Worm (Caenorhabditis elegans) whole organism, L3 larva: ENCODE measurements around the gene arx-2.

Experiments
- R02D3.7 ChIP-seq: fragments of 150-350 bp; optimal IDR thresholded peaks from 2 replicates; lab custom pipeline; 2014; ENCODE audit warnings: missing biosample characterization, missing genetic modification characterization
- ama-1 ChIP-seq: fragments of 150-350 bp; optimal IDR thresholded peaks from 2 replicates; lab custom pipeline; 2018
- ceh-16 ChIP-seq: sonication (generic microtip); optimal IDR thresholded peaks from 2 replicates; lab custom pipeline; 2017; ENCODE audit warnings: missing biosample characterization, missing genetic modification characterization
- ceh-28 ChIP-seq: fragments of 150-350 bp; optimal IDR thresholded peaks from 2 replicates; lab custom pipeline; 2014; ENCODE audit warnings: missing biosample characterization, missing genetic modification reagents, missing genetic modification characterization
- ceh-82 ChIP-seq: fragments of 150-350 bp; optimal IDR thresholded peaks from 2 replicates; lab custom pipeline; 2014; ENCODE audit warnings: missing biosample characterization, missing genetic modification characterization
- ceh-9 ChIP-seq: sonication (generic microtip); optimal IDR thresholded peaks from 2 replicates; lab custom pipeline; 2018; ENCODE audit warnings: missing biosample characterization, missing genetic modification characterization
- daf-12 ChIP-seq: fragments of 150-350 bp; optimal IDR thresholded peaks from 2 replicates; lab custom pipeline; 2014; ENCODE audit warnings: missing biosample characterization, missing genetic modification reagents, missing genetic modification characterization
- elt-2 ChIP-seq: sonication (generic microtip); optimal IDR thresholded peaks from 2 replicates; lab custom pipeline; 2016; ENCODE audit warnings: missing genetic modification reagents, mild to moderate bottlenecking, missing genetic modification characterization, missing compliant biosample characterization
- elt-3 ChIP-seq, 3 experiments: fragments of 150-350 bp in 1 of 3; sonication (generic microtip) in 2 of 3; optimal IDR thresholded peaks; 2 replicates in 2 of 3; 4 replicates in 1 of 3; lab custom pipeline; 2014 to 2017; ENCODE audit warnings: missing biosample characterization in 3 of 3, missing genetic modification characterization in 3 of 3
- eor-1 ChIP-seq, 2 experiments: fragments of 150-350 bp; optimal IDR thresholded peaks; 2 replicates each; lab custom pipeline; 2014 to 2018; ENCODE audit warnings: missing biosample characterization in 2 of 2, missing genetic modification characterization in 2 of 2
- fkh-2 ChIP-seq: fragments of 150-350 bp; optimal IDR thresholded peaks from 2 replicates; lab custom pipeline; 2014; ENCODE audit warnings: missing biosample characterization, missing genetic modification reagents, missing genetic modification characterization
- fos-1 ChIP-seq: fragments of 150-350 bp; optimal IDR thresholded peaks from 2 replicates; lab custom pipeline; 2014; ENCODE audit warnings: missing biosample characterization, missing genetic modification characterization
- hmg-11 ChIP-seq: sonication (generic microtip); optimal IDR thresholded peaks from 2 replicates; lab custom pipeline; 2016; ENCODE audit warnings: missing genetic modification characterization, missing compliant biosample characterization
- jun-1 ChIP-seq: fragments of 150-350 bp; optimal IDR thresholded peaks from 2 replicates; lab custom pipeline; 2014; ENCODE audit warnings: missing biosample characterization, missing genetic modification reagents, missing genetic modification characterization
- lin-15B ChIP-seq: fragments of 150-350 bp; optimal IDR thresholded peaks from 2 replicates; lab custom pipeline; 2014; ENCODE audit warnings: missing biosample characterization, missing genetic modification characterization
- lin-39 ChIP-seq: fragments of 150-350 bp; optimal IDR thresholded peaks from 2 replicates; lab custom pipeline; 2018; ENCODE audit warnings: missing biosample characterization, missing genetic modification reagents, missing genetic modification characterization
- lsy-12 ChIP-seq: sonication (generic microtip); optimal IDR thresholded peaks from 2 replicates; lab custom pipeline; 2016; ENCODE audit warnings: mild to moderate bottlenecking, missing genetic modification characterization, missing compliant biosample characterization
- mml-1 ChIP-seq: fragments of 150-350 bp; sonication (generic microtip); optimal IDR thresholded peaks from 3 replicates; lab custom pipeline; 2014; ENCODE audit warnings: missing biosample characterization, missing genetic modification characterization
- nfya-1 ChIP-seq: sonication (generic microtip); optimal IDR thresholded peaks from 2 replicates; lab custom pipeline; 2017; ENCODE audit warnings: missing genetic modification characterization, mild to moderate bottlenecking, missing compliant biosample characterization, antibody characterized with exemption, moderate library complexity; ENCODE audit not compliant: insufficient read depth
- nhr-11 ChIP-seq: fragments of 150-350 bp; optimal IDR thresholded peaks from 2 replicates; lab custom pipeline; 2014; ENCODE audit warnings: missing biosample characterization, missing genetic modification characterization
- nhr-23 ChIP-seq: fragments of 150-350 bp; optimal IDR thresholded peaks from 2 replicates; lab custom pipeline; 2014; ENCODE audit warnings: missing biosample characterization, missing genetic modification reagents, missing genetic modification characterization
- nhr-237 ChIP-seq: fragments of 150-350 bp; optimal IDR thresholded peaks from 2 replicates; lab custom pipeline; 2014; ENCODE audit warnings: missing biosample characterization, missing genetic modification characterization
- nhr-28 ChIP-seq: fragments of 150-350 bp; optimal IDR thresholded peaks from 2 replicates; lab custom pipeline; 2014; ENCODE audit warnings: missing biosample characterization, missing genetic modification characterization
- nhr-43 ChIP-seq: sonication (generic microtip); optimal IDR thresholded peaks from 2 replicates; lab custom pipeline; 2016; ENCODE audit warnings: mild to moderate bottlenecking, missing genetic modification characterization, missing compliant biosample characterization; ENCODE audit not compliant: poor library complexity, severe bottlenecking
- nhr-67 ChIP-seq: fragments of 150-350 bp; optimal IDR thresholded peaks from 2 replicates; lab custom pipeline; 2014; ENCODE audit warnings: missing biosample characterization, missing genetic modification characterization
- pha-4 ChIP-seq: fragments of 150-350 bp; optimal IDR thresholded peaks from 2 replicates; lab custom pipeline; 2014; ENCODE audit warnings: missing biosample characterization, missing genetic modification reagents, missing genetic modification characterization
- pqm-1 ChIP-seq: fragments of 150-350 bp; optimal IDR thresholded peaks from 2 replicates; lab custom pipeline; 2017; ENCODE audit warnings: missing biosample characterization, missing genetic modification characterization, inconsistent platforms
- tbx-2 ChIP-seq: sonication (generic microtip); optimal IDR thresholded peaks from 2 replicates; lab custom pipeline; 2016; ENCODE audit warnings: mild to moderate bottlenecking, missing genetic modification characterization, missing compliant biosample characterization
- unc-39 ChIP-seq: sonication (generic microtip); optimal IDR thresholded peaks from 4 replicates; lab custom pipeline; 2017; ENCODE audit warnings: missing biosample characterization, missing genetic modification characterization
- unc-62 ChIP-seq: fragments of 150-350 bp; sonication (generic microtip); optimal IDR thresholded peaks from 4 replicates; lab custom pipeline; 2014; ENCODE audit warnings: missing biosample characterization, missing genetic modification reagents, missing genetic modification characterization
- zag-1 ChIP-seq: fragments of 150-350 bp; optimal IDR thresholded peaks from 2 replicates; lab custom pipeline; 2014; ENCODE audit warnings: missing biosample characterization, missing genetic modification characterization
- ztf-11 ChIP-seq: fragments of 150-350 bp; optimal IDR thresholded peaks from 2 replicates; lab custom pipeline; 2014; ENCODE audit warnings: missing biosample characterization, missing genetic modification characterization

The arx-2 gene

ce11 chrV:10339200-10339599, 1.0 kb upstream of the arx-2 start, which contains the start of gene K07C5.2:
Gene K07C5.2, plus strand, starts transcription at chrV:10339500.
- peak; percentile 4 for TF ChIP-seq pqm-1
- TF ChIP-seq fkh-2 (tag; lab: Kevin White, UChicago) = no peak

ce11 chrV:10333843-10334242, 4.3 kb downstream of the arx-2 start:
- TF ChIP-seq nhr-67 (tag; lab: Kevin White, UChicago) (no peak), lin-15B (no peak), ceh-16 (tag; lab: Kevin White, UChicago) (no peak), jun-1 (tag; lab: Kevin White, UChicago) (no peak), elt-2 (tag; lab: Kevin White, UChicago) (peak; percentile 35), fkh-2 (tag; lab: Kevin White, UChicago) (no peak), ceh-9 (no peak)

ce11 chrV:10332012-10332411, 6.1 kb downstream of the arx-2 start, which contains the start of gene crm-1:
Gene crm-1, minus strand, starts transcription at chrV:10332112.
- no peak for TF ChIP-seq lin-15B
- TF ChIP-seq nhr-11 (tag; lab: Kevin White, UChicago) = no peak
- TF ChIP-seq zag-1 (tag; lab: Kevin White, UChicago) = no peak
- TF ChIP-seq lsy-12 = no peak
- no peak for TF ChIP-seq eor-1 (tag; optimal IDR thresholded peaks at IDR 0.05; lab: Kevin White, UChicago)
- no peak for TF ChIP-seq R02D3.7 (tag; lab: Kevin White, UChicago)
- no peak for TF ChIP-seq elt-2 (tag; lab: Kevin White, UChicago)
- no peak for TF ChIP-seq nhr-43 (tag; lab: Kevin White, UChicago)
- no peak for TF ChIP-seq daf-12 (tag; lab: Kevin White, UChicago)
- TF ChIP-seq unc-39 (tag; lab: Kevin White, UChicago) = no peak
- no peak for TF ChIP-seq hmg-11 (tag; lab: Kevin White, UChicago)

ce11 chrV:10328080-10328479, 10.1 kb downstream of the arx-2 start:
- peak; percentile 74 for TF ChIP-seq pha-4 (tag; lab: Kevin White, UChicago)
- no peak for TF ChIP-seq ceh-28 (tag; lab: Kevin White, UChicago)

ce11 chrV:10323537-10323936, 14.6 kb downstream of the arx-2 start:
- TF ChIP-seq nhr-237 (tag; lab: Kevin White, UChicago) (no peak), lin-15B (no peak), ztf-11 (tag; lab: Kevin White, UChicago) (no peak), nhr-67 (tag; lab: Kevin White, UChicago) (no peak), elt-3 (tag; optimal IDR thresholded peaks at IDR 0.05; lab: Kevin White, UChicago) (no peak), nhr-11 (tag; lab: Kevin White, UChicago) (no peak), R02D3.7 (tag; lab: Kevin White, UChicago) (no peak), fos-1 (tag; lab: Kevin White, UChicago) (no peak), fkh-2 (tag; lab: Kevin White, UChicago) (no peak), jun-1 (tag; lab: Kevin White, UChicago) (no peak), mml-1 (tag; lab: Kevin White, UChicago) (no peak), unc-62 (GFP tag; lab: Kevin White, UChicago) (no peak), ama-1 (lab: Kevin White, UChicago) (no peak), ceh-16 (tag; lab: Kevin White, UChicago) (no peak), eor-1 (tag; optimal IDR thresholded peaks at IDR 0.05; lab: Kevin White, UChicago) (no peak), unc-39 (tag; lab: Kevin White, UChicago) (no peak)
- TF ChIP-seq, all 47 proteins: peak for 0

- peak; percentile 68 for TF ChIP-seq lin-15B
- no peak for TF ChIP-seq elt-3 (tag; optimal IDR thresholded peaks at IDR 0.05; lab: Kevin White, UChicago)
- peak; percentile 1 for TF ChIP-seq elt-2 (tag; lab: Kevin White, UChicago)
- peak; percentile 17 for TF ChIP-seq hmg-11 (tag; lab: Kevin White, UChicago)
- no peak for TF ChIP-seq ama-1 (lab: Kevin White, UChicago)
- TF ChIP-seq unc-62 (GFP tag; lab: Kevin White, UChicago) = no peak
- TF ChIP-seq ceh-82 (tag; lab: Kevin White, UChicago) = no peak
- TF ChIP-seq lsy-12 = peak; percentile 10
- TF ChIP-seq nhr-43 (tag; lab: Kevin White, UChicago) = peak; percentile 78
- no peak for TF ChIP-seq tbx-2 (tag; lab: Kevin White, UChicago)
- peak; percentile 56 for TF ChIP-seq lin-39
- peak; percentile 72 for TF ChIP-seq pha-4 (tag; lab: Kevin White, UChicago)
- TF ChIP-seq nhr-23 (tag; lab: Kevin White, UChicago) = peak; percentile 79
- TF ChIP-seq daf-12 (tag; lab: Kevin White, UChicago) = no peak
- TF ChIP-seq mml-1 (tag; lab: Kevin White, UChicago) = no peak
- TF ChIP-seq nfya-1 (tag; lab: Kevin White, UChicago) = no peak
- TF ChIP-seq nhr-28 (tag; lab: Kevin White, UChicago) = no peak
Measured at ce11 chrV:10320101-10320761, 17.9 kb downstream of the arx-2 start, which contains the start of the genes gna-1 and B0024.13. Gene gna-1, minus strand, starts transcription at chrV:10320151. Gene B0024.13, plus strand, starts transcription at chrV:10320711.
